Worm (Caenorhabditis elegans): ENCODE data around the gene F22B5.4.
A peak's percentile ranks its signal among the peaks of the same experiment; 100 is the strongest.

Gene F22B5.4

DNA sequence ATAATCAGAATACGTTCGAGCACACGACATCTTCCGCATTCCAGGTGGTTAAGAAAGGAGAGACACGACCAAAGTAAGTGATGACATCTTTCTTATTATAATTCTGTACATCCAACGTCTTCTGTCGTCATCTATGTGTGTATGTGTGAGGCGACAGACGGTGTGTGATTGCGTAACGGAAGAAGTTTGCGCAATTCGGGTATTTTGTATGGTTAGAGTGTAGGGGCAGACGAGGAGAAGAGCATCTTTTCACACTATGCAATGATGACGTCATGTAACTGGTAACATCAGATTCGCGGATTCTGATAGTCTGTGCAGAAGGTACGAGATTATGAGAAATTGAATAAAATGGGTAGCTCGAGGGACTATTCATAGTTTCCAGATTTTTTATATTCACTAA lies 34.5 kb upstream of the F22B5.4 start:
- TF ChIP-seq mab-9 (GFP tag; IDR thresholded peaks at IDR 0.05) (no peak), alr-1 (tag; optimal IDR thresholded peaks at IDR 0.05; ENCODE audit: borderline replicate concordance) (no peak), rnt-1 (tag; optimal IDR thresholded peaks at IDR 0.05) (peak; percentile 0), hpl-2 (GFP tag; optimal IDR thresholded peaks at IDR 0.05) (no peak), unc-98 (GFP tag; IDR thresholded peaks at IDR 0.05) (no peak)

DNA sequence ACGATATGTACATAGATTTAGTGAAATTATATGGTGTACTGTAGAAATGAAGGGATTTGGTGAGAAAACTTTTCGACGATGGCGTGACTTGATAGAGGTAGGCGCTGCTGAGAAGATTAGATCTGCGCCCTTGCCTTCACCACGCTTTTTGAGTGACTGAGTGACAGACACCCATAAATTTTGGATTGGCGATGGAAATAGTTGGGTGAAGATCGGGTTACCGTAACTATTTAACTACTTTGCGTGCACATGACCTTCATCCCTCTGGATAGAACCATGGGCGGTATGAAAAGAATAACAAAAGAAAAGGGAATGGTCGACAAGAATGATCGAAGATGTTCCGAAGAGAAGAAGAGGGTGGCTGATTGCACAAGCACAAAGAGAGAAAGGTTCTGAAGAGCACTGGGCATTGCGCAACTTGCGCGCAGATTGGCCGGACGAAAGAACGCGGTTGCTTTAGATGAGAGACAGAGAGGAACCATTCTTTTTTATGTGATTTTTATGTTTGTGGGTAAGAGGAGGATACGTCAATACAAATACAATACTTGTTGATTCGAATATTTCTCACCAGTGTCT lies 34.0 kb upstream of the F22B5.4 start:
- TF ChIP-seq nhr-47 (tag; optimal IDR thresholded peaks at IDR 0.05): no peak
- peak; percentile 84 for TF ChIP-seq efl-3 (GFP tag; optimal IDR thresholded peaks at IDR 0.05)
- TF ChIP-seq lin-14 (GFP tag; optimal IDR thresholded peaks at IDR 0.05): peak; percentile 17
- TF ChIP-seq nhr-85 (tag): peak; percentile 79

ce11 chrII:8417059-8417668 lies 32.3 kb upstream of the F22B5.4 start, which contains the start of gene fdgt-2:
fdgt-2 (plus strand) TSS chrII:8417618.
- TF ChIP-seq pag-3 (tag; optimal IDR thresholded peaks at IDR 0.05; ENCODE audit: borderline replicate concordance, insufficient read depth) (no peak), zag-1 (tag; optimal IDR thresholded peaks at IDR 0.05) (no peak), ets-5 (GFP tag; IDR thresholded peaks at IDR 0.05) (no peak), tlp-1 (tag; optimal IDR thresholded peaks at IDR 0.05) (no peak), ztf-4 (tag; optimal IDR thresholded peaks at IDR 0.05) (no peak), egl-27 (tag; optimal IDR thresholded peaks at IDR 0.05) (no peak), aha-1 (tag; optimal IDR thresholded peaks at IDR 0.05) (no peak), lsy-2 (tag; optimal IDR thresholded peaks at IDR 0.05) (no peak), efl-1 (optimal IDR thresholded peaks at IDR 0.05) (no peak), efl-1 (GFP tag; optimal IDR thresholded peaks at IDR 0.05 in 1 of 2) (peak in 1 of 2 experiments; percentile 6), hlh-4 (tag; optimal IDR thresholded peaks at IDR 0.05) (no peak), blmp-1 (tag; optimal IDR thresholded peaks at IDR 0.05) (peak; percentile 18), elt-3 (tag; optimal IDR thresholded peaks at IDR 0.05) (no peak), nhr-11 (tag; optimal IDR thresholded peaks at IDR 0.05) (no peak), lin-14 (GFP tag; optimal IDR thresholded peaks at IDR 0.05) (no peak), grh-1 (GFP tag; IDR thresholded peaks at IDR 0.05) (no peak), sup-37 (GFP tag; optimal IDR thresholded peaks at IDR 0.05) (no peak), mdl-1 (tag; optimal IDR thresholded peaks at IDR 0.05) (no peak), lir-3 (tag; optimal IDR thresholded peaks at IDR 0.05; ENCODE audit: poor library complexity) (no peak), ceh-90 (tag; optimal IDR thresholded peaks at IDR 0.05) (no peak), Y116A8C.19 (tag; optimal IDR thresholded peaks at IDR 0.05; ENCODE audit: borderline replicate concordance) (no peak), snpc-4 (tag; optimal IDR thresholded peaks at IDR 0.05) (no peak), sox-4 (tag; optimal IDR thresholded peaks at IDR 0.05) (no peak), fos-1 (tag; optimal IDR thresholded peaks at IDR 0.05) (no peak), nhr-85 (tag) (peak; percentile 65), nhr-77 (tag; optimal IDR thresholded peaks at IDR 0.05) (no peak), elt-2 (tag; optimal IDR thresholded peaks at IDR 0.05) (peak; percentile 8), unc-30 (tag; optimal IDR thresholded peaks at IDR 0.05) (no peak), nhr-84 (tag; optimal IDR thresholded peaks at IDR 0.05) (no peak), isw-1 (GFP tag; IDR thresholded peaks at IDR 0.05) (no peak)

- TF ChIP-seq grh-1 (GFP tag; IDR thresholded peaks at IDR 0.05) (no peak), alr-1 (tag; optimal IDR thresholded peaks at IDR 0.05; ENCODE audit: borderline replicate concordance) (no peak), lsy-2 (tag; optimal IDR thresholded peaks at IDR 0.05) (peak in 1 of 2 experiments; percentile 41), ceh-82 (tag; optimal IDR thresholded peaks at IDR 0.05) (no peak), unc-62 (GFP tag; optimal IDR thresholded peaks at IDR 0.05) (no peak), lir-3 (tag; optimal IDR thresholded peaks at IDR 0.05; ENCODE audit: poor library complexity) (no peak), vab-15 (tag; optimal IDR thresholded peaks at IDR 0.05) (no peak), ceh-63 (GFP tag; optimal IDR thresholded peaks at IDR 0.05) (no peak), nhr-20 (tag; optimal IDR thresholded peaks at IDR 0.05) (no peak), blmp-1 (tag; optimal IDR thresholded peaks at IDR 0.05) (no peak), tlp-1 (tag; optimal IDR thresholded peaks at IDR 0.05) (peak; percentile 82), hlh-4 (tag; optimal IDR thresholded peaks at IDR 0.05) (no peak)
These were observed 30.5 kb upstream of the F22B5.4 start for ce11 chrII:8419015-8419414.

All from whole organism, L1 larva.